Fruit fly (Drosophila melanogaster): ENCODE results near the gene dop.

The dop gene

dm6 chr3L:15580487-15580886, 14.7 kb downstream of the dop start, which contains the start of the genes mrn and CG12301 (continued):
- TF ChIP-seq Lhr (GFP tag; optimal IDR thresholded peaks at IDR 0.05) (no peak), Deaf1 (tag; optimal IDR thresholded peaks at IDR 0.05) (peak; percentile 85), sd (tag; optimal IDR thresholded peaks at IDR 0.05) (peak; percentile 91), CG11093 (GFP tag; IDR thresholded peaks at IDR 0.05) (peak; percentile 90), CG14710 (tag; optimal IDR thresholded peaks at IDR 0.05) (peak; percentile 76), CG6272 (GFP tag; IDR thresholded peaks at IDR 0.05) (peak; percentile 93), psq (GFP tag; optimal IDR thresholded peaks at IDR 0.05) (peak; percentile 44), insv (GFP tag; optimal IDR thresholded peaks at IDR 0.05) (peak in 1 of 2 experiments; percentile 60), Mad (GFP tag; optimal IDR thresholded peaks at IDR 0.05) (peak; percentile 70), CG16813 (GFP tag; IDR thresholded peaks at IDR 0.05; ENCODE audit: partially characterized antibody) (peak; percentile 92), ATbp (GFP tag; optimal IDR thresholded peaks at IDR 0.05) (no peak), CG8924 (tag; optimal IDR thresholded peaks at IDR 0.05) (peak; percentile 66), CG1024 (GFP tag; IDR thresholded peaks at IDR 0.05) (peak; percentile 34; the same call in 1 of the 2 replicates), Vsx1 (GFP tag; optimal IDR thresholded peaks at IDR 0.05) (no peak), Hsf (GFP tag; optimal IDR thresholded peaks at IDR 0.05) (peak; percentile 82), rib (GFP tag; IDR thresholded peaks at IDR 0.05) (peak; percentile 81), H15 (GFP tag; IDR thresholded peaks at IDR 0.05) (peak; percentile 95), CG4854 (GFP tag; optimal IDR thresholded peaks at IDR 0.05) (peak; percentile 74), hb (GFP tag; IDR thresholded peaks at IDR 0.05; ENCODE audit: partially characterized antibody) (peak; percentile 89), CG13624 (GFP tag; optimal IDR thresholded peaks at IDR 0.05) (peak; percentile 26), trh (GFP tag; optimal IDR thresholded peaks at IDR 0.05) (peak; percentile 24), CG12299 (tag; optimal IDR thresholded peaks at IDR 0.05) (peak; percentile 20), hbn (GFP tag; IDR thresholded peaks at IDR 0.05; ENCODE audit: partially characterized antibody) (peak; percentile 91), CG6813 (GFP tag; optimal IDR thresholded peaks at IDR 0.05) (no peak), ftz-f1 (GFP tag; optimal IDR thresholded peaks at IDR 0.05) (peak; percentile 75), CG3163 (GFP tag; optimal IDR thresholded peaks at IDR 0.05) (no peak), CG4424 (GFP tag; optimal IDR thresholded peaks at IDR 0.05) (peak; percentile 82), klu (GFP tag; IDR thresholded peaks at IDR 0.05) (peak; percentile 86), Rfx (GFP tag; IDR thresholded peaks at IDR 0.05) (peak; percentile 97), CG42726 (GFP tag; IDR thresholded peaks at IDR 0.05; ENCODE audit: partially characterized antibody) (peak; percentile 75), Asciz (GFP tag; optimal IDR thresholded peaks at IDR 0.05) (no peak), CG43689 (GFP tag; IDR thresholded peaks at IDR 0.05) (no peak), bbx (GFP tag; IDR thresholded peaks at IDR 0.05; ENCODE audit: partially characterized antibody) (peak; percentile 79), CG2712 (tag; optimal IDR thresholded peaks at IDR 0.05) (peak; percentile 88), CG9932 (GFP tag; IDR thresholded peaks at IDR 0.05) (peak; percentile 94), HLH4C (GFP tag; IDR thresholded peaks at IDR 0.05; ENCODE audit: partially characterized antibody) (peak; percentile 95), pros (GFP tag; optimal IDR thresholded peaks at IDR 0.05) (no peak), gfzf (GFP tag; optimal IDR thresholded peaks at IDR 0.05) (peak; percentile 22), usp (GFP tag; optimal IDR thresholded peaks at IDR 0.05) (no peak), Sry-δ (GFP tag; optimal IDR thresholded peaks at IDR 0.05) (peak; percentile 86), mam (GFP tag; optimal IDR thresholded peaks at IDR 0.05) (peak; percentile 81), Hr3 (GFP tag; optimal IDR thresholded peaks at IDR 0.05) (peak; percentile 68), BEAF-32 (GFP tag; optimal IDR thresholded peaks at IDR 0.05) (peak; percentile 97), CG13894 (tag; optimal IDR thresholded peaks at IDR 0.05) (no peak), CG8359 (GFP tag; optimal IDR thresholded peaks at IDR 0.05; ENCODE audit: borderline replicate concordance) (no peak), CG3995 (GFP tag; optimal IDR thresholded peaks at IDR 0.05) (peak; percentile 68), CG9817 (tag; optimal IDR thresholded peaks at IDR 0.05) (peak; percentile 67), CG11696 (GFP tag; IDR thresholded peaks at IDR 0.05) (peak; percentile 47; the same call in 1 of the 2 replicates), CG2116 (GFP tag; optimal IDR thresholded peaks at IDR 0.05) (peak; percentile 89), CG31365 (tag; optimal IDR thresholded peaks at IDR 0.05) (no peak)

Data from whole organism, embryonic.